Fruit fly (Drosophila melanogaster) Kc167 (cell line): ENCODE measurements around the gene PhKgamma.

Experiments used
- Myc ChIP-seq: fragments of >200 bp; optimal IDR thresholded peaks from 2 replicates; lab custom pipeline; 2017; ENCODE audit warnings: missing external identifiers
- Sin3A ChIP-seq: fragments of >200 bp; optimal IDR thresholded peaks from 2 replicates; lab custom pipeline; 2018; ENCODE audit warnings: missing external identifiers
- h ChIP-seq: fragments of >200 bp; optimal IDR thresholded peaks from 3 replicates; lab custom pipeline; 2018; ENCODE audit warnings: missing external identifiers
- insv ChIP-seq: fragments of >200 bp; optimal IDR thresholded peaks from 3 replicates; lab custom pipeline; 2018; ENCODE audit warnings: missing external identifiers
- psq ChIP-seq: fragments of >200 bp; optimal IDR thresholded peaks from 2 replicates; lab custom pipeline; 2017; ENCODE audit warnings: missing external identifiers
- ttk ChIP-seq: sonication (Bioruptor generic); optimal IDR thresholded peaks from 2 replicates; lab custom pipeline; 2017; ENCODE audit warnings: missing external identifiers

DNA sequence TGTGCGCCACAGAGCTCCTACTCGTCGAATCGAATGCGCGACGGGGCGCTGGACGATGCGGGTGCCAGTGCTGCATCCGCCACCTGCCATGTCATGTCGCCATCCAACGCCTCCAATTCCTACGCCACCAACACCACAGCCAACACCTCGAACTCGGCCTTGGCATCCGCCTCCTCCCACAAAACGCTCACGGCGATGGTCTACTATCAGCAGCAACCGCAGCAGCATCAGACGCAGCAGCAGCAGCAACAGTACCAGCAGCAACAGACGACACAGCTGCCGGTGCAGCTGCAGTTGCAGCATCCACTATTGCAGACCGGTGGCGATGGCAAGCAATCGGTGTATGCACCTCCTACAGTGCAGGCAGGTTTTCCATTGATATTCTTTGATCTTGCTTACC is 5.8 kb downstream of the PhKgamma start:
- TF ChIP-seq psq (lab: Kevin White, UChicago): no peak
- TF ChIP-seq h (lab: Kevin White, UChicago): no peak
- no peak for TF ChIP-seq Sin3A
- TF ChIP-seq insv (lab: Kevin White, UChicago): no peak
- TF ChIP-seq ttk (lab: Kevin White, UChicago): no peak
- TF ChIP-seq Myc (lab: Kevin White, UChicago): no peak
